Fruit fly (Drosophila melanogaster) whole organism, embryonic: ENCODE results near the gene Patr-1.

Experiments
- Bgb ChIP-seq: fragments of 200-800 bp; sonication (Bioruptor generic); IDR thresholded peaks from 2 replicates; pipeline ENCODE4 v1.3.6; 2022; ENCODE audit warnings: missing biosample characterization, missing genetic modification characterization; ENCODE audit not compliant: partially characterized antibody
- BtbVII ChIP-seq: fragments of 200-800 bp; sonication (Bioruptor generic); optimal IDR thresholded peaks from 3 replicates; lab custom pipeline; 2017; ENCODE audit warnings: missing biosample characterization, mild to moderate bottlenecking, missing genetic modification characterization
- CG10654 ChIP-seq: fragments of 200-800 bp; sonication (Bioruptor generic); optimal IDR thresholded peaks from 2 replicates; lab custom pipeline; 2016; ENCODE audit warnings: missing biosample characterization, missing genetic modification characterization
- CG11093 ChIP-seq: fragments of 200-800 bp; sonication (Bioruptor generic); IDR thresholded peaks from 3 replicates; pipeline ENCODE4 v1.3.6; 2022; ENCODE audit warnings: missing biosample characterization, missing genetic modification characterization
- CG12104 ChIP-seq: fragments of 200-800 bp; sonication (Bioruptor generic); optimal IDR thresholded peaks from 3 replicates; lab custom pipeline; 2016; ENCODE audit warnings: missing biosample characterization, missing genetic modification characterization
- CG12219 ChIP-seq: fragments of 200-800 bp; sonication (Bioruptor generic); optimal IDR thresholded peaks from 3 replicates; lab custom pipeline; 2018; ENCODE audit warnings: missing biosample characterization, mild to moderate bottlenecking, missing genetic modification characterization
- CG12391 ChIP-seq: fragments of 200-800 bp; sonication (Bioruptor generic); optimal IDR thresholded peaks from 3 replicates; lab custom pipeline; 2018; ENCODE audit warnings: missing biosample characterization, mild to moderate bottlenecking, missing genetic modification characterization, moderate library complexity
- CG14441 ChIP-seq: fragments of 200-800 bp; sonication (Bioruptor generic); IDR thresholded peaks from 2 replicates; pipeline ENCODE4 v1.3.6; 2022; ENCODE audit warnings: missing biosample characterization, missing genetic modification characterization
- CG1647 ChIP-seq: fragments of 200-800 bp; sonication (Bioruptor generic); optimal IDR thresholded peaks from 3 replicates; lab custom pipeline; 2016; ENCODE audit warnings: missing biosample characterization, missing genetic modification characterization
- CG17186 ChIP-seq: fragments of 200-800 bp; sonication (Bioruptor generic); optimal IDR thresholded peaks from 3 replicates; lab custom pipeline; 2017; ENCODE audit warnings: missing biosample characterization, missing genetic modification reagents, missing genetic modification characterization
- CG17328 ChIP-seq: fragments of 200-800 bp; sonication (Bioruptor generic); IDR thresholded peaks from 2 replicates; pipeline ENCODE4 v1.3.6; 2022; ENCODE audit warnings: missing biosample characterization, missing genetic modification characterization
- CG2202 ChIP-seq: fragments of 200-800 bp; sonication (Bioruptor generic); optimal IDR thresholded peaks from 2 replicates; lab custom pipeline; 2018; ENCODE audit warnings: missing biosample characterization, mild to moderate bottlenecking, missing genetic modification characterization
- CG2712 ChIP-seq: fragments of 200-800 bp; optimal IDR thresholded peaks from 3 replicates; lab custom pipeline; 2019; ENCODE audit warnings: missing biosample characterization, mild to moderate bottlenecking, missing genetic modification characterization, moderate library complexity
- CG2889 ChIP-seq: fragments of 200-800 bp; sonication (Bioruptor generic); IDR thresholded peaks from 3 replicates; pipeline ENCODE4 v1.3.6; 2022; ENCODE audit warnings: missing biosample characterization, missing genetic modification characterization
- CG3281 ChIP-seq: fragments of 200-800 bp; sonication (Bioruptor generic); optimal IDR thresholded peaks from 3 replicates; lab custom pipeline; 2017; ENCODE audit warnings: missing biosample characterization, mild to moderate bottlenecking, missing genetic modification characterization
- CG6813 ChIP-seq: fragments of 200-800 bp; sonication (Bioruptor generic); optimal IDR thresholded peaks from 2 replicates; lab custom pipeline; 2017; ENCODE audit warnings: missing biosample characterization, missing genetic modification characterization, mild to moderate bottlenecking, moderate library complexity, missing genetic modification reagents
- CG7963 ChIP-seq: fragments of 200-800 bp; sonication (Bioruptor generic); IDR thresholded peaks from 3 replicates; pipeline ENCODE4 v1.3.6; 2022; ENCODE audit warnings: missing biosample characterization, missing genetic modification characterization; ENCODE audit not compliant: partially characterized antibody
- Camta ChIP-seq: fragments of 200-800 bp; sonication (Bioruptor generic); optimal IDR thresholded peaks from 2 replicates; lab custom pipeline; 2016; ENCODE audit warnings: missing biosample characterization, missing genetic modification characterization
- D ChIP-seq, 2 experiments: fragments of 200-800 bp in 1 of 2; fragments of >200 bp in 1 of 2; sonication (Bioruptor generic) in 1 of 2; optimal IDR thresholded peaks; 2 replicates in 1 of 2; 3 replicates in 1 of 2; lab custom pipeline; 2017; ENCODE audit warnings: mild to moderate bottlenecking in 1 of 2, missing biosample characterization in 1 of 2, missing genetic modification characterization in 1 of 2, missing genetic modification reagents in 1 of 2
- Dll ChIP-seq: fragments of 200-800 bp; sonication (Bioruptor generic); IDR thresholded peaks from 4 replicates; pipeline ENCODE4 v1.3.6; 2022; ENCODE audit warnings: missing biosample characterization, missing genetic modification characterization; ENCODE audit not compliant: partially characterized antibody
- Elba2 ChIP-seq: fragments of 200-800 bp; sonication (Bioruptor generic); optimal IDR thresholded peaks from 3 replicates; lab custom pipeline; 2016; ENCODE audit warnings: missing biosample characterization, missing genetic modification characterization
- NfI ChIP-seq: fragments of 200-800 bp; sonication (Bioruptor generic); optimal IDR thresholded peaks from 3 replicates; lab custom pipeline; 2018; ENCODE audit warnings: missing biosample characterization, mild to moderate bottlenecking, missing genetic modification characterization, moderate library complexity
- Oli ChIP-seq: fragments of 200-800 bp; sonication (Bioruptor generic); optimal IDR thresholded peaks from 2 replicates; lab custom pipeline; 2018; ENCODE audit warnings: missing biosample characterization, mild to moderate bottlenecking, missing genetic modification characterization, moderate library complexity
- TFAM ChIP-seq: fragments of 200-800 bp; sonication (Bioruptor generic); optimal IDR thresholded peaks from 2 replicates; lab custom pipeline; 2017; ENCODE audit warnings: missing biosample characterization, missing genetic modification characterization, inconsistent platforms
- Taf1 ChIP-seq: fragments of 200-800 bp; sonication (Bioruptor generic); IDR thresholded peaks from 2 replicates; pipeline ENCODE4 v1.3.6; 2022; ENCODE audit warnings: missing biosample characterization, missing genetic modification characterization
- Usf ChIP-seq: fragments of 200-800 bp; sonication (Bioruptor generic); optimal IDR thresholded peaks from 2 replicates; lab custom pipeline; 2017; ENCODE audit warnings: missing genotype, missing biosample characterization, missing genetic modification characterization
- Xrp1 ChIP-seq: fragments of 200-800 bp; sonication (Bioruptor generic); IDR thresholded peaks from 2 replicates; pipeline ENCODE4 v1.3.6; 2022; ENCODE audit warnings: missing biosample characterization, missing genetic modification characterization
- al ChIP-seq: fragments of 200-800 bp; sonication (Bioruptor generic); IDR thresholded peaks from 2 replicates; pipeline ENCODE4 v1.3.6; 2022; ENCODE audit warnings: missing biosample characterization, missing genetic modification characterization
- aop ChIP-seq: fragments of 200-800 bp; sonication (Bioruptor generic); IDR thresholded peaks from 2 replicates; pipeline ENCODE4 v1.3.6; 2022; ENCODE audit warnings: missing biosample characterization, missing genetic modification characterization
- ara ChIP-seq: fragments of 200-800 bp; sonication (Bioruptor generic); IDR thresholded peaks from 2 replicates; pipeline ENCODE4 v1.3.6; 2022; ENCODE audit warnings: missing biosample characterization, missing genetic modification characterization
- cato ChIP-seq: fragments of 200-800 bp; sonication (Bioruptor generic); optimal IDR thresholded peaks from 2 replicates; lab custom pipeline; 2016; ENCODE audit warnings: missing biosample characterization, missing genetic modification characterization, borderline replicate concordance
- corto ChIP-seq: fragments of 200-800 bp; sonication (Bioruptor generic); optimal IDR thresholded peaks from 2 replicates; lab custom pipeline; 2016; ENCODE audit warnings: missing biosample characterization, mild to moderate bottlenecking, missing genetic modification characterization, moderate library complexity
- crol ChIP-seq: fragments of 200-800 bp; sonication (Bioruptor generic); IDR thresholded peaks from 2 replicates; pipeline ENCODE4 v1.3.6; 2022; ENCODE audit warnings: missing biosample characterization, missing genetic modification characterization
- cwo ChIP-seq: fragments of 200-800 bp; sonication (Bioruptor generic); optimal IDR thresholded peaks from 3 replicates; lab custom pipeline; 2017; ENCODE audit warnings: missing biosample characterization, missing genetic modification characterization, mild to moderate bottlenecking, moderate library complexity, missing genetic modification reagents
- dm ChIP-seq: fragments of 200-800 bp; sonication (Bioruptor generic); optimal IDR thresholded peaks from 3 replicates; lab custom pipeline; 2016; ENCODE audit warnings: missing biosample characterization, missing genetic modification characterization
- gsb-n ChIP-seq: fragments of 200-800 bp; sonication (Bioruptor generic); optimal IDR thresholded peaks from 3 replicates; lab custom pipeline; 2018; ENCODE audit warnings: missing biosample characterization, mild to moderate bottlenecking, missing genetic modification characterization
- kni ChIP-seq: fragments of 200-800 bp; sonication (Bioruptor generic); optimal IDR thresholded peaks from 3 replicates; lab custom pipeline; 2017; ENCODE audit warnings: mild to moderate bottlenecking, missing biosample characterization, missing genetic modification reagents, missing genetic modification characterization
- knrl ChIP-seq: fragments of 200-800 bp; sonication (Bioruptor generic); IDR thresholded peaks from 3 replicates; pipeline ENCODE4 v1.3.6; 2022; ENCODE audit warnings: missing biosample characterization, missing genetic modification characterization; ENCODE audit not compliant: partially characterized antibody
- lmd ChIP-seq: fragments of 200-800 bp; sonication (Bioruptor generic); IDR thresholded peaks from 2 replicates; pipeline ENCODE4 v1.3.6; 2022; ENCODE audit warnings: missing biosample characterization, missing genetic modification characterization
- peb ChIP-seq: fragments of 200-800 bp; sonication (Bioruptor generic); IDR thresholded peaks from 2 replicates; pipeline ENCODE4 v1.3.6; 2022; ENCODE audit warnings: missing biosample characterization, missing genetic modification characterization
- pfk ChIP-seq: fragments of 200-800 bp; sonication (Bioruptor generic); optimal IDR thresholded peaks from 2 replicates; lab custom pipeline; 2018; ENCODE audit warnings: missing biosample characterization, mild to moderate bottlenecking, missing genetic modification characterization, moderate library complexity
- schlank ChIP-seq: fragments of 200-800 bp; sonication (Bioruptor generic); optimal IDR thresholded peaks from 2 replicates; lab custom pipeline; 2018; ENCODE audit warnings: missing biosample characterization, mild to moderate bottlenecking, missing genetic modification characterization
- sug ChIP-seq: fragments of 200-800 bp; optimal IDR thresholded peaks from 2 replicates; lab custom pipeline; 2019; ENCODE audit warnings: missing biosample characterization, mild to moderate bottlenecking, missing genetic modification characterization, moderate library complexity

Gene Patr-1

dm6 chr3R:17042838-17043569 lies at the start of gene Patr-1, which contains the start of gene bdwf (continued):
- TF ChIP-seq Bgb (peak; percentile 89), peb (GFP tag; lab: Robert Waterston, UW) (no peak), Elba2 (GFP tag; lab: Kevin White, UChicago) (no peak), crol (GFP tag; lab: Robert Waterston, UW) (no peak), CG1647 (no peak), kni (GFP tag; lab: Kevin White, UChicago) (peak; percentile 67), cwo (GFP tag; lab: Kevin White, UChicago) (no peak), CG10654 (GFP tag; lab: Kevin White, UChicago) (no peak), D (optimal IDR thresholded peaks at IDR 0.05; lab: Kevin White, UChicago) (no peak), D (GFP tag; optimal IDR thresholded peaks at IDR 0.05; lab: Kevin White, UChicago) (no peak), pfk (GFP tag; lab: Kevin White, UChicago) (no peak), corto (GFP tag; lab: Kevin White, UChicago) (peak; percentile 5), CG2712 (tag; lab: Kevin White, UChicago) (peak; percentile 32), CG12104 (GFP tag; lab: Kevin White, UChicago) (no peak), CG2889 (no peak), CG11093 (GFP tag; lab: Robert Waterston, UW) (no peak), knrl (GFP tag; lab: Robert Waterston, UW) (peak; percentile 94), CG17328 (GFP tag; lab: Robert Waterston, UW) (0 out of 2 replicates have a peak, but pooled peaks have one; percentile 16), cato (GFP tag; lab: Kevin White, UChicago) (no peak), Taf1 (GFP tag; lab: Robert Waterston, UW) (no peak), CG3281 (GFP tag; lab: Kevin White, UChicago) (peak; percentile 21), ara (GFP tag; lab: Robert Waterston, UW) (no peak), CG6813 (GFP tag; lab: Kevin White, UChicago) (no peak), Camta (no peak), Dll (GFP tag; lab: Robert Waterston, UW) (peak; percentile 92), al (GFP tag; lab: Robert Waterston, UW) (no peak; the same call in 1 of the 2 replicates), aop (GFP tag; lab: Robert Waterston, UW) (no peak), CG2202 (tag; lab: Kevin White, UChicago) (no peak), CG14441 (GFP tag; lab: Robert Waterston, UW) (no peak), CG7963 (GFP tag; lab: Robert Waterston, UW) (peak; percentile 87), TFAM (GFP tag; lab: Kevin White, UChicago) (no peak), CG12391 (peak; percentile 63), schlank (no peak), Oli (no peak), BtbVII (GFP tag; lab: Kevin White, UChicago) (no peak), Usf (GFP tag; lab: Kevin White, UChicago) (no peak), NfI (GFP tag; lab: Kevin White, UChicago) (no peak), lmd (GFP tag; lab: Robert Waterston, UW) (no peak), CG12219 (GFP tag; lab: Kevin White, UChicago) (no peak), CG17186 (GFP tag; lab: Kevin White, UChicago) (peak; percentile 46), gsb-n (no peak), sug (peak; percentile 36), Xrp1 (GFP tag; lab: Robert Waterston, UW) (no peak), dm (GFP tag; lab: Kevin White, UChicago) (no peak)
- TF ChIP-seq, all 482 proteins: peak for 125
